Fruit fly (Drosophila melanogaster) whole organism, embryonic: ENCODE measurements around the gene anchor.

ENCODE experiments used
- Atf6 ChIP-seq: fragments of 200-800 bp; sonication (Bioruptor generic); IDR thresholded peaks from 2 replicates; pipeline ENCODE4 v1.3.6; 2022; ENCODE audit warnings: missing biosample characterization, missing genetic modification characterization
- Bgb ChIP-seq: fragments of 200-800 bp; sonication (Bioruptor generic); IDR thresholded peaks from 2 replicates; pipeline ENCODE4 v1.3.6; 2022; ENCODE audit warnings: missing biosample characterization, missing genetic modification characterization; ENCODE audit not compliant: partially characterized antibody
- CG10431 ChIP-seq: fragments of 200-800 bp; sonication (Bioruptor generic); optimal IDR thresholded peaks from 3 replicates; lab custom pipeline; 2018; ENCODE audit warnings: missing biosample characterization, mild to moderate bottlenecking, missing genetic modification characterization
- CG11560 ChIP-seq: fragments of 200-800 bp; sonication (Bioruptor generic); IDR thresholded peaks from 3 replicates; pipeline ENCODE4 v1.3.6; 2022; ENCODE audit warnings: missing biosample characterization, missing genetic modification characterization
- CG11695 ChIP-seq: fragments of 200-800 bp; sonication (Bioruptor generic); IDR thresholded peaks from 3 replicates; pipeline ENCODE4 v1.3.6; 2022; ENCODE audit warnings: missing biosample characterization, missing genetic modification characterization
- CG12104 ChIP-seq: fragments of 200-800 bp; sonication (Bioruptor generic); optimal IDR thresholded peaks from 3 replicates; lab custom pipeline; 2016; ENCODE audit warnings: missing biosample characterization, missing genetic modification characterization
- CG12659 ChIP-seq: fragments of 200-800 bp; sonication (Bioruptor generic); optimal IDR thresholded peaks from 3 replicates; lab custom pipeline; 2017; ENCODE audit warnings: mild to moderate bottlenecking, missing biosample characterization, missing genetic modification reagents, missing genetic modification characterization
- CG12942 ChIP-seq: fragments of 200-800 bp; sonication (Bioruptor generic); optimal IDR thresholded peaks from 3 replicates; lab custom pipeline; 2016; ENCODE audit warnings: missing biosample characterization, missing genetic modification characterization
- CG14441 ChIP-seq: fragments of 200-800 bp; sonication (Bioruptor generic); IDR thresholded peaks from 2 replicates; pipeline ENCODE4 v1.3.6; 2022; ENCODE audit warnings: missing biosample characterization, missing genetic modification characterization
- CG15011 ChIP-seq: fragments of 200-800 bp; sonication (Bioruptor generic); optimal IDR thresholded peaks from 3 replicates; lab custom pipeline; 2018; ENCODE audit warnings: missing biosample characterization, mild to moderate bottlenecking, missing genetic modification characterization
- CG18476 ChIP-seq: fragments of 200-800 bp; sonication (Bioruptor generic); optimal IDR thresholded peaks from 2 replicates; lab custom pipeline; 2016; ENCODE audit warnings: missing biosample characterization, mild to moderate bottlenecking, missing genetic modification characterization
- CG2120 ChIP-seq: fragments of 200-800 bp; sonication (Bioruptor generic); optimal IDR thresholded peaks from 3 replicates; lab custom pipeline; 2016; ENCODE audit warnings: missing biosample characterization, missing genetic modification characterization
- CG2678 ChIP-seq: fragments of 200-800 bp; sonication (Bioruptor generic); optimal IDR thresholded peaks from 3 replicates; lab custom pipeline; 2019; ENCODE audit warnings: missing biosample characterization, mild to moderate bottlenecking, missing genetic modification characterization, moderate library complexity
- CG31224 ChIP-seq: fragments of 200-800 bp; sonication (Bioruptor generic); IDR thresholded peaks from 2 replicates; pipeline ENCODE4 v1.3.6; 2022; ENCODE audit warnings: missing biosample characterization, missing genetic modification characterization
- CG31441 ChIP-seq: fragments of 200-800 bp; sonication (Bioruptor generic); IDR thresholded peaks from 2 replicates; pipeline ENCODE4 v1.3.6; 2022; ENCODE audit warnings: missing biosample characterization, missing genetic modification characterization
- CG3163 ChIP-seq: fragments of 200-800 bp; sonication (Bioruptor generic); optimal IDR thresholded peaks from 3 replicates; lab custom pipeline; 2016; ENCODE audit warnings: missing biosample characterization, missing genetic modification characterization
- CG34422 ChIP-seq: fragments of 200-800 bp; sonication (Bioruptor generic); IDR thresholded peaks from 3 replicates; pipeline ENCODE4 v1.3.6; 2022; ENCODE audit warnings: missing biosample characterization, missing genetic modification characterization
- CG3847 ChIP-seq: fragments of 200-800 bp; sonication (Bioruptor generic); IDR thresholded peaks from 2 replicates; pipeline ENCODE4 v1.3.6; 2022; ENCODE audit warnings: missing biosample characterization, missing genetic modification characterization
- CG4282 ChIP-seq: fragments of 200-800 bp; sonication (Bioruptor generic); optimal IDR thresholded peaks from 2 replicates; lab custom pipeline; 2016; ENCODE audit warnings: missing biosample characterization, missing genetic modification characterization
- CG6254 ChIP-seq: fragments of 200-800 bp; sonication (Bioruptor generic); optimal IDR thresholded peaks from 3 replicates; lab custom pipeline; 2017; ENCODE audit warnings: mild to moderate bottlenecking, missing biosample characterization, missing genetic modification reagents, missing genetic modification characterization
- CG6689 ChIP-seq: fragments of 200-800 bp; sonication (Bioruptor generic); IDR thresholded peaks from 2 replicates; pipeline ENCODE4 v1.3.6; 2022; ENCODE audit warnings: missing biosample characterization, missing genetic modification characterization
- CG7357 ChIP-seq: fragments of 200-800 bp; sonication (Bioruptor generic); IDR thresholded peaks from 3 replicates; pipeline ENCODE4 v1.3.6; 2022; ENCODE audit warnings: missing biosample characterization, missing genetic modification characterization
- CG7372 ChIP-seq: fragments of 200-800 bp; sonication (Bioruptor generic); IDR thresholded peaks from 2 replicates; pipeline ENCODE4 v1.3.6; 2022; ENCODE audit warnings: missing biosample characterization, missing genetic modification characterization
- CG9215 ChIP-seq: fragments of 200-800 bp; sonication (Bioruptor generic); IDR thresholded peaks from 2 replicates; pipeline ENCODE4 v1.3.6; 2022; ENCODE audit warnings: missing biosample characterization, missing genetic modification characterization
- Chrac-16 ChIP-seq: fragments of 200-800 bp; sonication (Bioruptor generic); optimal IDR thresholded peaks from 3 replicates; lab custom pipeline; 2016; ENCODE audit warnings: missing biosample characterization, missing genetic modification characterization
- Eip74EF ChIP-seq, 2 experiments: fragments of 200-800 bp in 1 of 2; fragments of >200 bp in 1 of 2; sonication (Bioruptor generic) in 1 of 2; optimal IDR thresholded peaks; 2 replicates each; lab custom pipeline; 2017 to 2019; ENCODE audit warnings: missing biosample characterization in 2 of 2, missing genetic modification characterization in 2 of 2, mild to moderate bottlenecking in 1 of 2, moderate library complexity in 1 of 2
- Elba2 ChIP-seq: fragments of 200-800 bp; sonication (Bioruptor generic); optimal IDR thresholded peaks from 3 replicates; lab custom pipeline; 2016; ENCODE audit warnings: missing biosample characterization, missing genetic modification characterization
- Gug ChIP-seq: fragments of 200-800 bp; sonication (Bioruptor generic); IDR thresholded peaks from 4 replicates; pipeline ENCODE4 v1.3.6; 2022; ENCODE audit warnings: missing biosample characterization, missing genetic modification characterization
- Hr78 ChIP-seq, 2 experiments: fragments of 200-800 bp in 1 of 2; fragments of >200 bp in 1 of 2; sonication (Bioruptor generic) in 1 of 2; optimal IDR thresholded peaks; 2 replicates each; lab custom pipeline; 2017 to 2019; ENCODE audit warnings: missing biosample characterization in 2 of 2, missing genetic modification characterization in 2 of 2, mild to moderate bottlenecking in 1 of 2, moderate library complexity in 1 of 2
- Lpt ChIP-seq: fragments of >200 bp; optimal IDR thresholded peaks from 2 replicates; lab custom pipeline; 2018; ENCODE audit warnings: missing biosample characterization, missing genetic modification characterization
- Med ChIP-seq: fragments of 200-800 bp; sonication (Bioruptor generic); peaks from one replicate; lab custom pipeline; 2016; ENCODE audit warnings: missing biosample characterization, missing genetic modification characterization, mild to moderate bottlenecking, inconsistent platforms, moderate library complexity
- PHDP ChIP-seq: fragments of 200-800 bp; sonication (Bioruptor generic); optimal IDR thresholded peaks from 3 replicates; lab custom pipeline; 2018; ENCODE audit warnings: missing biosample characterization, mild to moderate bottlenecking, missing genetic modification characterization, moderate library complexity
- Six4 ChIP-seq: fragments of 200-800 bp; sonication (Bioruptor generic); optimal IDR thresholded peaks from 2 replicates; lab custom pipeline; 2016; ENCODE audit warnings: missing biosample characterization, missing genetic modification characterization
- Sry-δ ChIP-seq: fragments of 200-800 bp; sonication (Bioruptor generic); optimal IDR thresholded peaks from 2 replicates; lab custom pipeline; 2016; ENCODE audit warnings: missing biosample characterization, missing genetic modification characterization
- Vsx1 ChIP-seq: fragments of 200-800 bp; sonication (Bioruptor generic); optimal IDR thresholded peaks from 2 replicates; lab custom pipeline; 2017; ENCODE audit warnings: missing biosample characterization, mild to moderate bottlenecking, missing genetic modification characterization, missing genetic modification reagents
- aop ChIP-seq: fragments of 200-800 bp; sonication (Bioruptor generic); IDR thresholded peaks from 2 replicates; pipeline ENCODE4 v1.3.6; 2022; ENCODE audit warnings: missing biosample characterization, missing genetic modification characterization
- az2 ChIP-seq: fragments of 200-800 bp; sonication (Bioruptor generic); optimal IDR thresholded peaks from 3 replicates; lab custom pipeline; 2016; ENCODE audit warnings: missing biosample characterization, missing genetic modification characterization
- cad ChIP-seq: fragments of >200 bp; optimal IDR thresholded peaks from 2 replicates; lab custom pipeline; 2017; ENCODE audit warnings: missing biosample characterization, missing genetic modification characterization
- ci ChIP-seq: fragments of 200-800 bp; sonication (Bioruptor generic); IDR thresholded peaks from 3 replicates; pipeline ENCODE4 v1.3.6; 2022; ENCODE audit warnings: missing biosample characterization, missing genetic modification characterization
- dimm ChIP-seq: fragments of 200-800 bp; sonication (Bioruptor generic); IDR thresholded peaks from 2 replicates; pipeline ENCODE4 v1.3.6; 2022; ENCODE audit warnings: missing biosample characterization, missing genetic modification characterization
- dysf ChIP-seq: fragments of 200-800 bp; sonication (Bioruptor generic); IDR thresholded peaks from 3 replicates; pipeline ENCODE4 v1.3.6; 2022; ENCODE audit warnings: missing biosample characterization, missing genetic modification characterization
- ems ChIP-seq: fragments of 200-800 bp; sonication (Bioruptor generic); optimal IDR thresholded peaks from 3 replicates; lab custom pipeline; 2016; ENCODE audit warnings: missing biosample characterization, missing genetic modification characterization
- grn ChIP-seq: fragments of 200-800 bp; sonication (Bioruptor generic); optimal IDR thresholded peaks from 3 replicates; lab custom pipeline; 2017; ENCODE audit warnings: missing biosample characterization, missing genetic modification characterization
- her ChIP-seq: fragments of 200-800 bp; sonication (Bioruptor generic); optimal IDR thresholded peaks from 2 replicates; lab custom pipeline; 2016; ENCODE audit warnings: missing biosample characterization, missing genetic modification characterization
- kay ChIP-seq: fragments of 200-800 bp; sonication (Bioruptor generic); optimal IDR thresholded peaks from 2 replicates; lab custom pipeline; 2016; ENCODE audit warnings: missing biosample characterization, missing genetic modification characterization
- lmd ChIP-seq: fragments of 200-800 bp; sonication (Bioruptor generic); IDR thresholded peaks from 2 replicates; pipeline ENCODE4 v1.3.6; 2022; ENCODE audit warnings: missing biosample characterization, missing genetic modification characterization
- salm ChIP-seq: fragments of 200-800 bp; sonication (Bioruptor generic); optimal IDR thresholded peaks from 2 replicates; lab custom pipeline; 2018; ENCODE audit warnings: missing biosample characterization, mild to moderate bottlenecking, missing genetic modification characterization
- sc ChIP-seq, 3 experiments: fragments of >200 bp in 2 of 3; fragments of 200-800 bp in 1 of 3; sonication (Bioruptor generic) in 1 of 3; optimal IDR thresholded peaks; 2 replicates in 2 of 3; 3 replicates in 1 of 3; lab custom pipeline; 2017; ENCODE audit warnings: mild to moderate bottlenecking in 1 of 3, missing biosample characterization in 1 of 3, missing genetic modification characterization in 1 of 3, missing genetic modification reagents in 1 of 3
- sim ChIP-seq: fragments of 200-800 bp; sonication (Bioruptor generic); IDR thresholded peaks from 2 replicates; pipeline ENCODE4 v1.3.6; 2022; ENCODE audit warnings: missing biosample characterization, missing genetic modification characterization
- zfh2 ChIP-seq: fragments of 200-800 bp; sonication (Bioruptor generic); optimal IDR thresholded peaks from 2 replicates; lab custom pipeline; 2016; ENCODE audit warnings: missing biosample characterization, missing genetic modification characterization

Gene anchor

dm6 chr3L:17643985-17644905, 22.6 kb downstream of the anchor start (continued):
- TF ChIP-seq CG12104 (GFP tag; lab: Kevin White, UChicago), result no peak
- TF ChIP-seq CG14441 (GFP tag; lab: Robert Waterston, UW), result no peak
- no peak for TF ChIP-seq her (GFP tag; lab: Kevin White, UChicago)
- TF ChIP-seq lmd, result no peak
- TF ChIP-seq Chrac-16, result no peak
- TF ChIP-seq Atf6 (GFP tag; lab: Robert Waterston, UW), result 0 out of 2 replicates have a peak, but pooled peaks have one; percentile 22
- peak; percentile 83 for TF ChIP-seq Med (GFP tag; lab: Kevin White, UChicago)
- no peak for TF ChIP-seq cad (GFP tag; lab: Kevin White, UChicago)
- TF ChIP-seq Hr78 (GFP tag; optimal IDR thresholded peaks at IDR 0.05; lab: Kevin White, UChicago), result no peak
- no peak for TF ChIP-seq Six4 (GFP tag; lab: Kevin White, UChicago)
- no peak for TF ChIP-seq CG12659 (GFP tag; lab: Kevin White, UChicago)
- no peak for TF ChIP-seq CG18476 (GFP tag; lab: Kevin White, UChicago)
- no peak for TF ChIP-seq Gug (GFP tag; lab: Robert Waterston, UW)
- TF ChIP-seq CG6689, result no peak
- no peak for TF ChIP-seq zfh2
- no peak for TF ChIP-seq CG7357 (GFP tag; lab: Robert Waterston, UW)
- TF ChIP-seq Sry-δ (GFP tag; lab: Kevin White, UChicago), result no peak
- TF ChIP-seq Bgb, result no peak; the same call in 1 of the 2 replicates
- TF ChIP-seq CG3847 (GFP tag; lab: Robert Waterston, UW), result no peak
- peak; percentile 82; the same call in 1 of the 3 replicates for TF ChIP-seq CG34422
- no peak for TF ChIP-seq kay (GFP tag; lab: Kevin White, UChicago)
- no peak for TF ChIP-seq PHDP
- TF ChIP-seq grn (GFP tag; lab: Kevin White, UChicago), result peak; percentile 65
- no peak for TF ChIP-seq CG2678 (tag; lab: Kevin White, UChicago)
- no peak for TF ChIP-seq CG9215 (GFP tag; lab: Robert Waterston, UW)
- no peak for TF ChIP-seq CG4282 (GFP tag; lab: Kevin White, UChicago)
- no peak for TF ChIP-seq sim (GFP tag; lab: Robert Waterston, UW)
- TF ChIP-seq CG10431 (GFP tag; lab: Kevin White, UChicago), result no peak
- no peak for TF ChIP-seq CG11560
- no peak for TF ChIP-seq ems (GFP tag; lab: Kevin White, UChicago)
- no peak for TF ChIP-seq CG31441 (GFP tag; lab: Robert Waterston, UW)
- no peak for TF ChIP-seq CG7372
- TF ChIP-seq CG11695 (GFP tag; lab: Robert Waterston, UW), result 0 out of 3 replicates have a peak, but pooled peaks have one; percentile 8
- no peak for TF ChIP-seq Elba2
- peak in 1 of 2 experiments; percentile 57 for TF ChIP-seq Eip74EF (GFP tag; optimal IDR thresholded peaks at IDR 0.05; lab: Kevin White, UChicago)
- TF ChIP-seq CG6254, result no peak
- no peak for TF ChIP-seq salm (tag; lab: Kevin White, UChicago)
- no peak for TF ChIP-seq CG3163
- no peak for TF ChIP-seq CG2120 (GFP tag; lab: Kevin White, UChicago)
- no peak for TF ChIP-seq ci (GFP tag; lab: Robert Waterston, UW)
- TF ChIP-seq sc (optimal IDR thresholded peaks at IDR 0.05; lab: Kevin White, UChicago), result no peak
- no peak for TF ChIP-seq sc (GFP tag; optimal IDR thresholded peaks at IDR 0.05; lab: Kevin White, UChicago)
- no peak for TF ChIP-seq CG15011 (GFP tag; lab: Kevin White, UChicago)
- TF ChIP-seq CG12942 (GFP tag; lab: Kevin White, UChicago), result no peak
- TF ChIP-seq dysf (GFP tag; lab: Robert Waterston, UW), result no peak
- no peak for TF ChIP-seq Vsx1 (GFP tag; lab: Kevin White, UChicago)
- no peak for TF ChIP-seq CG31224 (GFP tag; lab: Robert Waterston, UW)
- no peak for TF ChIP-seq Lpt (GFP tag; lab: Kevin White, UChicago)
- no peak for TF ChIP-seq dimm (GFP tag; lab: Robert Waterston, UW)
- TF ChIP-seq az2 (GFP tag; lab: Kevin White, UChicago), result no peak
- no peak for TF ChIP-seq aop
